Worm (Caenorhabditis elegans): Measurements from ENCODE around the gene spp-11.

ce11 chrII:6410181-6410580 lies 3.0 kb upstream of the spp-11 start, which contains the start of gene T25D10.4:
- TF ChIP-seq ZK546.5 (tag; optimal IDR thresholded peaks at IDR 0.05), result no peak
- no peak for TF ChIP-seq nhr-41 (GFP tag; IDR thresholded peaks at IDR 0.05)
- TF ChIP-seq nhr-237 (tag; optimal IDR thresholded peaks at IDR 0.05), result no peak
- no peak for TF ChIP-seq lin-38 (GFP tag; IDR thresholded peaks at IDR 0.05)
- TF ChIP-seq F10B5.3 (tag; optimal IDR thresholded peaks at IDR 0.05), result no peak

All from whole organism, L4 larva.